In genomic region chrX:5329266-5329898, dm6 we compare ENCODE assay signal across 1 fruit fly cellular context.
TF ChIP-seq lines count a peak whose summit lies in the region.

Gene CG3309, minus strand, starts transcription at chrX:5329347.
Gene XRCC1, plus strand, starts transcription at chrX:5329876.

TF ChIP-seq in whole organism, embryonic, 481 proteins besides CTCF, POLR2A, EP300 and RAD21 (continued from another document and continues in another):
- no peak for TF ChIP-seq grn (GFP tag; optimal IDR thresholded peaks at IDR 0.05; lab: Kevin White, UChicago)
- TF ChIP-seq lilli (GFP tag; optimal IDR thresholded peaks at IDR 0.05; lab: Kevin White, UChicago), result peak; percentile 54
- peak; percentile 19 for TF ChIP-seq CG12104 (GFP tag; optimal IDR thresholded peaks at IDR 0.05; lab: Kevin White, UChicago)
- TF ChIP-seq CG10209 (GFP tag; optimal IDR thresholded peaks at IDR 0.05; lab: Kevin White, UChicago), result peak; percentile 46
- TF ChIP-seq Dek (tag; optimal IDR thresholded peaks at IDR 0.05; lab: Kevin White, UChicago), result peak; percentile 22
- TF ChIP-seq CG31441 (GFP tag; IDR thresholded peaks at IDR 0.05; lab: Robert Waterston, UW), result peak; percentile 94
- TF ChIP-seq danr (GFP tag; IDR thresholded peaks at IDR 0.05; lab: Robert Waterston, UW), result no peak
- no peak for TF ChIP-seq crol (GFP tag; IDR thresholded peaks at IDR 0.05; lab: Robert Waterston, UW)
- TF ChIP-seq Rfx (GFP tag; IDR thresholded peaks at IDR 0.05; lab: Robert Waterston, UW), result peak; percentile 61
- TF ChIP-seq CG14441 (GFP tag; IDR thresholded peaks at IDR 0.05; lab: Robert Waterston, UW), result peak; percentile 35; the same call in 1 of the 2 replicates
- no peak for TF ChIP-seq Neu2 (GFP tag; optimal IDR thresholded peaks at IDR 0.05; lab: Kevin White, UChicago; ENCODE audit: borderline replicate concordance)
- TF ChIP-seq CG18599 (GFP tag; optimal IDR thresholded peaks at IDR 0.05; lab: Kevin White, UChicago), result no peak
- peak; percentile 50 for TF ChIP-seq CG15269 (tag; optimal IDR thresholded peaks at IDR 0.05; lab: Kevin White, UChicago)
- peak; percentile 51; the same call in 1 of the 2 replicates for TF ChIP-seq klu (GFP tag; IDR thresholded peaks at IDR 0.05; lab: Robert Waterston, UW)
- peak; percentile 38 for TF ChIP-seq CG4617 (GFP tag; optimal IDR thresholded peaks at IDR 0.05; lab: Kevin White, UChicago; ENCODE audit: borderline replicate concordance)
- no peak for TF ChIP-seq wek (GFP tag; optimal IDR thresholded peaks at IDR 0.05; lab: Kevin White, UChicago)
- no peak for TF ChIP-seq ham (GFP tag; IDR thresholded peaks at IDR 0.05; lab: Robert Waterston, UW)
- TF ChIP-seq CG6689 (GFP tag; IDR thresholded peaks at IDR 0.05; lab: Robert Waterston, UW), result peak; percentile 68
- no peak for TF ChIP-seq TFAM (GFP tag; optimal IDR thresholded peaks at IDR 0.05; lab: Kevin White, UChicago)
- TF ChIP-seq CG8765 (GFP tag; IDR thresholded peaks at IDR 0.05; lab: Robert Waterston, UW), result peak; percentile 51
- no peak for TF ChIP-seq Camta (GFP tag; optimal IDR thresholded peaks at IDR 0.05; lab: Kevin White, UChicago)
- no peak for TF ChIP-seq Hey (tag; optimal IDR thresholded peaks at IDR 0.05; lab: Kevin White, UChicago)
- TF ChIP-seq CG4730 (GFP tag; IDR thresholded peaks at IDR 0.05; lab: Robert Waterston, UW), result 0 out of 2 replicates have a peak, but pooled peaks have one; percentile 25
- TF ChIP-seq Hr3 (GFP tag; optimal IDR thresholded peaks at IDR 0.05; lab: Kevin White, UChicago), result peak; percentile 54
- TF ChIP-seq B-H1 (GFP tag; IDR thresholded peaks at IDR 0.05; lab: Robert Waterston, UW), result no peak; the same call in 2 of the 3 replicates
- peak; percentile 78 for TF ChIP-seq unc-4 (GFP tag; IDR thresholded peaks at IDR 0.05; lab: Robert Waterston, UW; ENCODE audit: partially characterized antibody)
- TF ChIP-seq CG16813 (GFP tag; IDR thresholded peaks at IDR 0.05; lab: Robert Waterston, UW; ENCODE audit: partially characterized antibody), result peak; percentile 96
- no peak for TF ChIP-seq zfh2 (GFP tag; optimal IDR thresholded peaks at IDR 0.05; lab: Kevin White, UChicago)
- no peak for TF ChIP-seq schlank (tag; optimal IDR thresholded peaks at IDR 0.05; lab: Kevin White, UChicago)
- TF ChIP-seq Doc2 (GFP tag; IDR thresholded peaks at IDR 0.05; lab: Robert Waterston, UW), result no peak
- TF ChIP-seq pzg (GFP tag; optimal IDR thresholded peaks at IDR 0.05; lab: Kevin White, UChicago), result peak; percentile 25
- no peak for TF ChIP-seq pum (GFP tag; optimal IDR thresholded peaks at IDR 0.05; lab: Kevin White, UChicago)
- TF ChIP-seq z (GFP tag; IDR thresholded peaks at IDR 0.05; lab: Robert Waterston, UW), result no peak
- TF ChIP-seq CG8290 (GFP tag; optimal IDR thresholded peaks at IDR 0.05; lab: Kevin White, UChicago), result peak; percentile 97
- TF ChIP-seq CG8290 (tag; optimal IDR thresholded peaks at IDR 0.05; lab: Kevin White, UChicago), result peak; percentile 94 to 98
- no peak for TF ChIP-seq CG3163 (GFP tag; optimal IDR thresholded peaks at IDR 0.05; lab: Kevin White, UChicago)
- no peak for TF ChIP-seq BtbVII (GFP tag; optimal IDR thresholded peaks at IDR 0.05; lab: Kevin White, UChicago)
- peak; percentile 16 for TF ChIP-seq lbe (GFP tag; optimal IDR thresholded peaks at IDR 0.05; lab: Kevin White, UChicago)
- TF ChIP-seq h (optimal IDR thresholded peaks at IDR 0.05; lab: Kevin White, UChicago), result no peak
- TF ChIP-seq CG17829 (tag; optimal IDR thresholded peaks at IDR 0.05; lab: Kevin White, UChicago), result peak; percentile 47
- no peak for TF ChIP-seq MTF-1 (GFP tag; optimal IDR thresholded peaks at IDR 0.05; lab: Kevin White, UChicago; ENCODE audit: borderline replicate concordance)
- TF ChIP-seq luna (GFP tag; optimal IDR thresholded peaks at IDR 0.05; lab: Kevin White, UChicago), result no peak
- TF ChIP-seq wdn (GFP tag; IDR thresholded peaks at IDR 0.05; lab: Robert Waterston, UW), result no peak
- peak; percentile 57 for TF ChIP-seq CG10366 (GFP tag; IDR thresholded peaks at IDR 0.05; lab: Robert Waterston, UW)
- TF ChIP-seq nau (GFP tag; optimal IDR thresholded peaks at IDR 0.05; lab: Kevin White, UChicago), result no peak
- TF ChIP-seq Sry-δ (GFP tag; optimal IDR thresholded peaks at IDR 0.05; lab: Kevin White, UChicago), result peak; percentile 68
- no peak for TF ChIP-seq Hr39 (optimal IDR thresholded peaks at IDR 0.05; lab: Kevin White, UChicago)
- no peak for TF ChIP-seq NC2α (GFP tag; optimal IDR thresholded peaks at IDR 0.05; lab: Kevin White, UChicago)
- no peak for TF ChIP-seq Myb (GFP tag; optimal IDR thresholded peaks at IDR 0.05; lab: Kevin White, UChicago)
- TF ChIP-seq CG2129 (GFP tag; IDR thresholded peaks at IDR 0.05; lab: Robert Waterston, UW; ENCODE audit: partially characterized antibody), result peak; percentile 78
- TF ChIP-seq CG12236 (GFP tag; optimal IDR thresholded peaks at IDR 0.05; lab: Kevin White, UChicago), result no peak
- TF ChIP-seq CG8359 (GFP tag; optimal IDR thresholded peaks at IDR 0.05; lab: Kevin White, UChicago; ENCODE audit: borderline replicate concordance), result no peak
- no peak for TF ChIP-seq CG7786 (GFP tag; optimal IDR thresholded peaks at IDR 0.05; lab: Kevin White, UChicago)
- TF ChIP-seq CG15601 (tag; optimal IDR thresholded peaks at IDR 0.05; lab: Kevin White, UChicago), result peak; percentile 16
- no peak for TF ChIP-seq pnt (GFP tag; optimal IDR thresholded peaks at IDR 0.05; lab: Kevin White, UChicago)
- TF ChIP-seq CG8478 (optimal IDR thresholded peaks at IDR 0.05; lab: Kevin White, UChicago), result no peak
- TF ChIP-seq MBD-R2 (GFP tag; IDR thresholded peaks at IDR 0.05; lab: Robert Waterston, UW), result peak; percentile 66
- TF ChIP-seq Meics (GFP tag; optimal IDR thresholded peaks at IDR 0.05; lab: Kevin White, UChicago), result peak; percentile 82
- TF ChIP-seq YL-1 (GFP tag; optimal IDR thresholded peaks at IDR 0.05; lab: Kevin White, UChicago), result peak; percentile 22
- TF ChIP-seq HLH3B (GFP tag; IDR thresholded peaks at IDR 0.05; lab: Robert Waterston, UW), result peak; percentile 28; the same call in 1 of the 2 replicates
- peak; percentile 59 for TF ChIP-seq CG11504 (tag; optimal IDR thresholded peaks at IDR 0.05; lab: Kevin White, UChicago)
- TF ChIP-seq bcd (GFP tag; optimal IDR thresholded peaks at IDR 0.05; lab: Kevin White, UChicago), result peak; percentile 47
- TF ChIP-seq CG13123 (GFP tag; optimal IDR thresholded peaks at IDR 0.05; lab: Kevin White, UChicago), result no peak
- no peak for TF ChIP-seq aop (GFP tag; IDR thresholded peaks at IDR 0.05; lab: Robert Waterston, UW)
- TF ChIP-seq Aef1 (GFP tag; IDR thresholded peaks at IDR 0.05; lab: Robert Waterston, UW), result peak; percentile 66; the same call in 2 of the 3 replicates
- TF ChIP-seq NK7.1 (GFP tag; optimal IDR thresholded peaks at IDR 0.05; lab: Kevin White, UChicago), result no peak
- no peak for TF ChIP-seq ap (GFP tag; IDR thresholded peaks at IDR 0.05; lab: Robert Waterston, UW)
- no peak for TF ChIP-seq odd (GFP tag; optimal IDR thresholded peaks at IDR 0.05; lab: Kevin White, UChicago)
- TF ChIP-seq fd64A (GFP tag; optimal IDR thresholded peaks at IDR 0.05; lab: Kevin White, UChicago), result no peak
- no peak for TF ChIP-seq nerfin-1 (tag; optimal IDR thresholded peaks at IDR 0.05; lab: Kevin White, UChicago)
- TF ChIP-seq CG10654 (GFP tag; optimal IDR thresholded peaks at IDR 0.05; lab: Kevin White, UChicago), result no peak
- no peak for TF ChIP-seq NC2β (GFP tag; optimal IDR thresholded peaks at IDR 0.05; lab: Kevin White, UChicago)
- peak; percentile 76 for TF ChIP-seq CG7963 (GFP tag; IDR thresholded peaks at IDR 0.05; lab: Robert Waterston, UW; ENCODE audit: partially characterized antibody)
- TF ChIP-seq org-1 (GFP tag; optimal IDR thresholded peaks at IDR 0.05; lab: Kevin White, UChicago), result no peak
- peak; percentile 34 for TF ChIP-seq CG32532 (GFP tag; IDR thresholded peaks at IDR 0.05; lab: Robert Waterston, UW)
- TF ChIP-seq sens-2 (GFP tag; IDR thresholded peaks at IDR 0.05; lab: Robert Waterston, UW), result no peak
- peak; percentile 61; the same call in 2 of the 3 replicates for TF ChIP-seq ken (GFP tag; IDR thresholded peaks at IDR 0.05; lab: Robert Waterston, UW)
- no peak for TF ChIP-seq CG4282 (GFP tag; optimal IDR thresholded peaks at IDR 0.05; lab: Kevin White, UChicago)
- no peak; the same call in 2 of the 3 replicates for TF ChIP-seq Optix (GFP tag; IDR thresholded peaks at IDR 0.05; lab: Robert Waterston, UW)
- no peak for TF ChIP-seq CG11398 (GFP tag; optimal IDR thresholded peaks at IDR 0.05; lab: Kevin White, UChicago)
- TF ChIP-seq Spps (tag; optimal IDR thresholded peaks at IDR 0.05; lab: Kevin White, UChicago), result no peak
- TF ChIP-seq CG13894 (tag; optimal IDR thresholded peaks at IDR 0.05; lab: Kevin White, UChicago), result peak; percentile 54
- TF ChIP-seq sim (GFP tag; IDR thresholded peaks at IDR 0.05; lab: Robert Waterston, UW), result no peak
- 0 out of 2 replicates have a peak, but pooled peaks have one; percentile 13 for TF ChIP-seq CG14667 (GFP tag; IDR thresholded peaks at IDR 0.05; lab: Robert Waterston, UW)
- TF ChIP-seq CG12659 (GFP tag; optimal IDR thresholded peaks at IDR 0.05; lab: Kevin White, UChicago), result peak; percentile 60
- TF ChIP-seq Med (GFP tag; lab: Kevin White, UChicago), result peak; percentile 82
- TF ChIP-seq CG30403 (GFP tag; optimal IDR thresholded peaks at IDR 0.05; lab: Kevin White, UChicago), result peak; percentile 55
- peak; percentile 14 for TF ChIP-seq CG30020 (tag; optimal IDR thresholded peaks at IDR 0.05; lab: Kevin White, UChicago)
- no peak for TF ChIP-seq B-H2 (GFP tag; optimal IDR thresholded peaks at IDR 0.05; lab: Kevin White, UChicago)
- TF ChIP-seq CG4820 (GFP tag; optimal IDR thresholded peaks at IDR 0.05; lab: Kevin White, UChicago), result peak; percentile 26
- TF ChIP-seq prd (optimal IDR thresholded peaks at IDR 0.05; lab: Kevin White, UChicago), result no peak
- TF ChIP-seq prd (GFP tag; IDR thresholded peaks at IDR 0.05; lab: Robert Waterston, UW), result peak; percentile 81
- peak; percentile 36 for TF ChIP-seq CG9437 (GFP tag; optimal IDR thresholded peaks at IDR 0.05; lab: Kevin White, UChicago)
- TF ChIP-seq zen2 (GFP tag; IDR thresholded peaks at IDR 0.05; lab: Robert Waterston, UW; ENCODE audit: partially characterized antibody), result peak; percentile 42; the same call in 1 of the 3 replicates
- TF ChIP-seq wor (GFP tag; IDR thresholded peaks at IDR 0.05; lab: Robert Waterston, UW), result peak; percentile 22; the same call in 1 of the 2 replicates
- no peak for TF ChIP-seq exex (tag; optimal IDR thresholded peaks at IDR 0.05; lab: Kevin White, UChicago)
- TF ChIP-seq p53 (GFP tag; optimal IDR thresholded peaks at IDR 0.05; lab: Kevin White, UChicago), result no peak
- TF ChIP-seq CG2120 (GFP tag; optimal IDR thresholded peaks at IDR 0.05; lab: Kevin White, UChicago), result peak; percentile 47
- TF ChIP-seq bab2 (GFP tag; optimal IDR thresholded peaks at IDR 0.05; lab: Kevin White, UChicago), result no peak
- 0 out of 2 replicates have a peak, but pooled peaks have one; percentile 49 for TF ChIP-seq seq (GFP tag; IDR thresholded peaks at IDR 0.05; lab: Robert Waterston, UW)
- TF ChIP-seq fd96Cb (tag; optimal IDR thresholded peaks at IDR 0.05; lab: Kevin White, UChicago), result peak; percentile 23
- peak; percentile 26 for TF ChIP-seq CG17385 (GFP tag; optimal IDR thresholded peaks at IDR 0.05; lab: Kevin White, UChicago)
- TF ChIP-seq eyg (GFP tag; optimal IDR thresholded peaks at IDR 0.05; lab: Kevin White, UChicago), result no peak
- TF ChIP-seq pan (optimal IDR thresholded peaks at IDR 0.05; lab: Kevin White, UChicago), result no peak
- TF ChIP-seq pan (GFP tag; optimal IDR thresholded peaks at IDR 0.05 in 1 of 2, IDR thresholded peaks at IDR 0.05 in 1 of 2), result peak in 1 of 2 experiments; percentile 57
- TF ChIP-seq insv (GFP tag; optimal IDR thresholded peaks at IDR 0.05; lab: Kevin White, UChicago), result no peak
- no peak for TF ChIP-seq CG11696 (GFP tag; IDR thresholded peaks at IDR 0.05; lab: Robert Waterston, UW)
- no peak for TF ChIP-seq CG17568 (GFP tag; optimal IDR thresholded peaks at IDR 0.05; lab: Kevin White, UChicago)
- no peak for TF ChIP-seq sima (GFP tag; optimal IDR thresholded peaks at IDR 0.05; lab: Kevin White, UChicago)
- no peak for TF ChIP-seq Gsc (GFP tag; IDR thresholded peaks at IDR 0.05; lab: Robert Waterston, UW)
- TF ChIP-seq CG12155 (GFP tag; optimal IDR thresholded peaks at IDR 0.05; lab: Kevin White, UChicago), result no peak
- peak; percentile 39 for TF ChIP-seq PHDP (tag; optimal IDR thresholded peaks at IDR 0.05; lab: Kevin White, UChicago)
- TF ChIP-seq Six4 (GFP tag; optimal IDR thresholded peaks at IDR 0.05; lab: Kevin White, UChicago), result peak; percentile 20
- peak; percentile 24 for TF ChIP-seq CG10462 (GFP tag; optimal IDR thresholded peaks at IDR 0.05; lab: Kevin White, UChicago)
- TF ChIP-seq pfk (GFP tag; optimal IDR thresholded peaks at IDR 0.05; lab: Kevin White, UChicago), result no peak
- TF ChIP-seq sisA (GFP tag; IDR thresholded peaks at IDR 0.05; lab: Robert Waterston, UW), result peak; percentile 67
- TF ChIP-seq CG34422 (GFP tag; IDR thresholded peaks at IDR 0.05; lab: Robert Waterston, UW), result peak; percentile 78; the same call in 2 of the 3 replicates
- no peak for TF ChIP-seq CG31224 (GFP tag; IDR thresholded peaks at IDR 0.05; lab: Robert Waterston, UW)
- TF ChIP-seq CG17802 (tag; optimal IDR thresholded peaks at IDR 0.05; lab: Kevin White, UChicago), result no peak
- TF ChIP-seq CG3838 (GFP tag; optimal IDR thresholded peaks at IDR 0.05; lab: Kevin White, UChicago), result no peak
- no peak for TF ChIP-seq toy (GFP tag; IDR thresholded peaks at IDR 0.05; lab: Robert Waterston, UW)
- peak; percentile 31; the same call in 1 of the 2 replicates for TF ChIP-seq E2f1 (GFP tag; IDR thresholded peaks at IDR 0.05; lab: Robert Waterston, UW)
- TF ChIP-seq chif (GFP tag; optimal IDR thresholded peaks at IDR 0.05; lab: Kevin White, UChicago), result peak in 1 of 2 experiments; percentile 15
- TF ChIP-seq sens (GFP tag; lab: Kevin White, UChicago), result peak; percentile 73
- TF ChIP-seq phol (tag; optimal IDR thresholded peaks at IDR 0.05; lab: Kevin White, UChicago), result peak; percentile 61
- TF ChIP-seq CG13624 (GFP tag; optimal IDR thresholded peaks at IDR 0.05; lab: Kevin White, UChicago), result no peak
- no peak for TF ChIP-seq pb (GFP tag; optimal IDR thresholded peaks at IDR 0.05; lab: Kevin White, UChicago)
- TF ChIP-seq CG9215 (GFP tag; IDR thresholded peaks at IDR 0.05; lab: Robert Waterston, UW), result peak; percentile 49
- peak; percentile 8 for TF ChIP-seq psq (GFP tag; optimal IDR thresholded peaks at IDR 0.05; lab: Kevin White, UChicago)
- no peak for TF ChIP-seq pita (GFP tag; optimal IDR thresholded peaks at IDR 0.05; lab: Kevin White, UChicago)
- peak; percentile 99 for TF ChIP-seq CG3995 (GFP tag; optimal IDR thresholded peaks at IDR 0.05; lab: Kevin White, UChicago)
- peak; percentile 55 for TF ChIP-seq nmo (GFP tag; optimal IDR thresholded peaks at IDR 0.05; lab: Kevin White, UChicago)
